Worm (Caenorhabditis elegans) whole organism, young adult: ENCODE data around the gene T09F5.10.

ENCODE experiments used
- B0035.1 ChIP-seq: sonication (generic microtip); optimal IDR thresholded peaks from 2 replicates; lab custom pipeline; 2016; ENCODE audit warnings: missing genetic modification characterization, mild to moderate bottlenecking, missing compliant biosample characterization, missing genotype, missing genetic modification reagents
- D2030.7 ChIP-seq: fragments of 200-800 bp; sonication (Bioruptor generic); IDR thresholded peaks from 2 replicates; pipeline ENCODE4 v1.3.6; 2022; ENCODE audit warnings: missing genetic modification reagents, missing genetic modification characterization, missing compliant biosample characterization
- F10E7.11 ChIP-seq: sonication (generic microtip); optimal IDR thresholded peaks from 2 replicates; lab custom pipeline; 2017; ENCODE audit warnings: mild to moderate bottlenecking, missing genetic modification characterization, moderate library complexity, missing compliant biosample characterization
- F33H1.4 ChIP-seq: fragments of 200-800 bp; sonication (Bioruptor generic); IDR thresholded peaks from 2 replicates; pipeline ENCODE4 v1.3.6; 2022; ENCODE audit warnings: missing genetic modification reagents, missing genetic modification characterization, missing compliant biosample characterization
- F52B5.7 ChIP-seq: sonication (generic microtip); optimal IDR thresholded peaks from 2 replicates; lab custom pipeline; 2016; ENCODE audit warnings: mild to moderate bottlenecking, missing genetic modification characterization, missing compliant biosample characterization
- K11D2.4 ChIP-seq: fragments of 200-800 bp; sonication (Bioruptor generic); IDR thresholded peaks from 2 replicates; pipeline ENCODE4 v1.3.6; 2022; ENCODE audit warnings: missing genetic modification reagents, missing genetic modification characterization, missing compliant biosample characterization
- T07F8.4 ChIP-seq: sonication (generic microtip); optimal IDR thresholded peaks from 2 replicates; lab custom pipeline; 2016; ENCODE audit warnings: mild to moderate bottlenecking, missing genetic modification characterization, moderate library complexity, missing compliant biosample characterization
- Y56A3A.18 ChIP-seq: fragments of 200-800 bp; sonication (Bioruptor generic); IDR thresholded peaks from 2 replicates; pipeline ENCODE4 v1.3.6; 2022; ENCODE audit warnings: missing genetic modification reagents, missing genetic modification characterization, missing compliant biosample characterization
- Y95B8A.8 ChIP-seq: fragments of 200-800 bp; sonication (Bioruptor generic); IDR thresholded peaks from 2 replicates; pipeline ENCODE4 v1.3.6; 2022; ENCODE audit warnings: missing genetic modification reagents, missing genetic modification characterization, missing compliant biosample characterization
- akir-1 ChIP-seq: fragments of 200-800 bp; sonication (Bioruptor generic); optimal IDR thresholded peaks from 2 replicates; lab custom pipeline; 2018; ENCODE audit warnings: mild to moderate bottlenecking, missing genetic modification characterization, moderate library complexity, missing compliant biosample characterization
- ama-1 ChIP-seq, 3 experiments: fragments of 150-350 bp in 1 of 3; sonication (generic microtip) in 2 of 3; optimal IDR thresholded peaks; 2 replicates each; lab custom pipeline; 2014 to 2018; ENCODE audit warnings: missing biosample characterization in 2 of 3, missing genetic modification characterization in 2 of 3, missing genetic modification reagents in 2 of 3
- aptf-3 ChIP-seq: fragments of 200-800 bp; sonication (Bioruptor generic); IDR thresholded peaks from 2 replicates; pipeline ENCODE4 v1.3.6; 2022; ENCODE audit warnings: missing genetic modification characterization, missing compliant biosample characterization
- atf-7 ChIP-seq: sonication (generic microtip); optimal IDR thresholded peaks from 2 replicates; lab custom pipeline; 2017; ENCODE audit warnings: mild to moderate bottlenecking, missing genetic modification characterization, missing compliant biosample characterization
- attf-5 ChIP-seq: fragments of 200-800 bp; sonication (Bioruptor generic); optimal IDR thresholded peaks from 2 replicates; lab custom pipeline; 2018; ENCODE audit warnings: mild to moderate bottlenecking, missing genetic modification characterization, missing compliant biosample characterization
- bed-2 ChIP-seq: fragments of 200-800 bp; sonication (Bioruptor generic); IDR thresholded peaks from 2 replicates; pipeline ENCODE4 v1.3.6; 2022; ENCODE audit warnings: missing genetic modification reagents, missing genetic modification characterization, missing compliant biosample characterization
- cebp-1 ChIP-seq, 2 experiments: fragments of 200-800 bp in 1 of 2; sonication (Bioruptor generic) in 1 of 2; sonication (generic microtip) in 1 of 2; IDR thresholded peaks in 1 of 2; optimal IDR thresholded peaks in 1 of 2; 2 replicates each; pipeline versions ENCODE4 v1.3.6 to Lab custom; 2017 to 2022; ENCODE audit warnings: missing compliant biosample characterization in 2 of 2, missing genetic modification characterization in 2 of 2, mild to moderate bottlenecking in 1 of 2, missing genetic modification reagents in 1 of 2, moderate library complexity in 1 of 2
- ceh-40 ChIP-seq: fragments of 200-800 bp; sonication (Bioruptor generic); IDR thresholded peaks from 2 replicates; pipeline ENCODE4 v1.3.6; 2022; ENCODE audit warnings: missing genetic modification characterization, missing compliant biosample characterization
- ceh-91 ChIP-seq: fragments of 200-800 bp; sonication (Bioruptor generic); IDR thresholded peaks from 2 replicates; pipeline ENCODE4 v1.3.6; 2022; ENCODE audit warnings: missing genetic modification reagents, missing genetic modification characterization, missing compliant biosample characterization
- die-1 ChIP-seq: sonication (generic microtip); optimal IDR thresholded peaks from 2 replicates; lab custom pipeline; 2016; ENCODE audit warnings: missing genotype, mild to moderate bottlenecking, missing genetic modification characterization, missing compliant biosample characterization
- dox-1 ChIP-seq: fragments of 200-800 bp; sonication (Bioruptor generic); IDR thresholded peaks from 2 replicates; pipeline ENCODE4 v1.3.6; 2022; ENCODE audit warnings: missing genetic modification reagents, missing genetic modification characterization, missing compliant biosample characterization
- efl-1 ChIP-seq: fragments of 150-350 bp; optimal IDR thresholded peaks from 2 replicates; lab custom pipeline; 2014; ENCODE audit warnings: missing biosample characterization, missing genetic modification reagents, missing genetic modification characterization
- him-1 ChIP-seq: sonication (generic microtip); optimal IDR thresholded peaks from 2 replicates; lab custom pipeline; 2016; ENCODE audit warnings: missing genotype, missing genetic modification reagents, missing genetic modification characterization, missing compliant biosample characterization
- hmg-1.2 ChIP-seq: fragments of 200-800 bp; sonication (Bioruptor generic); IDR thresholded peaks from 2 replicates; pipeline ENCODE4 v1.3.6; 2022; ENCODE audit warnings: missing genetic modification reagents, missing genetic modification characterization, missing compliant biosample characterization
- hrde-1 ChIP-seq: sonication (generic microtip); optimal IDR thresholded peaks from 2 replicates; lab custom pipeline; 2016; ENCODE audit warnings: missing genetic modification characterization, mild to moderate bottlenecking, missing compliant biosample characterization, moderate library complexity, missing genotype, missing genetic modification reagents, borderline replicate concordance
- hsf-1 ChIP-seq: fragments of 200-800 bp; sonication (Bioruptor generic); IDR thresholded peaks from 2 replicates; pipeline ENCODE4 v1.3.6; 2022; ENCODE audit warnings: missing genetic modification reagents, missing genetic modification characterization, missing compliant biosample characterization
- lin-54 ChIP-seq: fragments of 200-800 bp; sonication (Bioruptor generic); optimal IDR thresholded peaks from 2 replicates; lab custom pipeline; 2018; ENCODE audit warnings: mild to moderate bottlenecking, missing genetic modification characterization, missing compliant biosample characterization
- lsl-1 ChIP-seq: fragments of 200-800 bp; sonication (Bioruptor generic); optimal IDR thresholded peaks from 2 replicates; lab custom pipeline; 2018; ENCODE audit warnings: mild to moderate bottlenecking, missing genetic modification characterization, moderate library complexity, missing compliant biosample characterization
- mes-4 ChIP-seq: sonication (generic microtip); optimal IDR thresholded peaks from 2 replicates; lab custom pipeline; 2016; ENCODE audit warnings: missing genotype, missing genetic modification characterization, missing compliant biosample characterization
- pbrm-1 ChIP-seq: fragments of 200-800 bp; sonication (Bioruptor generic); IDR thresholded peaks from 2 replicates; pipeline ENCODE4 v1.3.6; 2022; ENCODE audit warnings: missing genetic modification reagents, missing genetic modification characterization, missing compliant biosample characterization
- repo-1 ChIP-seq: sonication (generic microtip); optimal IDR thresholded peaks from 2 replicates; lab custom pipeline; 2017; ENCODE audit warnings: mild to moderate bottlenecking, missing genetic modification characterization, missing compliant biosample characterization
- sdz-38 ChIP-seq: sonication (generic microtip); optimal IDR thresholded peaks from 2 replicates; lab custom pipeline; 2016; ENCODE audit warnings: missing genotype, missing genetic modification characterization, missing compliant biosample characterization
- snpc-3.4 ChIP-seq: sonication (generic microtip); optimal IDR thresholded peaks from 2 replicates; lab custom pipeline; 2017; ENCODE audit warnings: missing genetic modification characterization, mild to moderate bottlenecking, missing compliant biosample characterization, antibody characterized with exemption, moderate library complexity, missing genotype, missing genetic modification reagents
- snpc-4 ChIP-seq, 5 experiments: fragments of 150-350 bp in 1 of 5; sonication (generic microtip) in 4 of 5; optimal IDR thresholded peaks; 2 replicates each; lab custom pipeline; 2014 to 2018; ENCODE audit warnings: missing genetic modification characterization in 5 of 5, missing biosample characterization in 3 of 5, antibody characterized with exemption in 2 of 5, mild to moderate bottlenecking in 2 of 5, missing compliant biosample characterization in 2 of 5, missing genotype in 2 of 5, moderate library complexity in 2 of 5, missing genetic modification reagents in 1 of 5
- tbp1 ChIP-seq: fragments of 200-800 bp; sonication (Bioruptor generic); optimal IDR thresholded peaks from 2 replicates; lab custom pipeline; 2018; ENCODE audit warnings: mild to moderate bottlenecking, missing genetic modification characterization, missing compliant biosample characterization
- unc-130 ChIP-seq: sonication (generic microtip); optimal IDR thresholded peaks from 2 replicates; lab custom pipeline; 2016; ENCODE audit warnings: missing genetic modification reagents, missing genetic modification characterization, missing compliant biosample characterization
- unc-62 ChIP-seq: fragments of 150-350 bp; optimal IDR thresholded peaks from 2 replicates; lab custom pipeline; 2014; ENCODE audit warnings: missing biosample characterization, missing genetic modification reagents, missing genetic modification characterization
- zfh-2 ChIP-seq: fragments of 200-800 bp; sonication (Bioruptor generic); conservative IDR thresholded peaks from 2 replicates; pipeline ENCODE4 v1.3.6; 2022; ENCODE audit warnings: missing genetic modification reagents, missing genetic modification characterization, missing compliant biosample characterization
- ztf-18 ChIP-seq: sonication (generic microtip); optimal IDR thresholded peaks from 2 replicates; lab custom pipeline; 2016; ENCODE audit warnings: missing genotype, mild to moderate bottlenecking, missing genetic modification characterization, missing compliant biosample characterization
- ztf-22 ChIP-seq: fragments of 200-800 bp; sonication (Bioruptor generic); optimal IDR thresholded peaks from 2 replicates; lab custom pipeline; 2018; ENCODE audit warnings: mild to moderate bottlenecking, missing genetic modification characterization, moderate library complexity, missing compliant biosample characterization
- ztf-26 ChIP-seq: sonication (generic microtip); optimal IDR thresholded peaks from 2 replicates; lab custom pipeline; 2017; ENCODE audit warnings: missing genetic modification characterization, missing compliant biosample characterization

Gene T09F5.10

ce11 chrV:15179757-15180156 lies at the start of gene T09F5.10:
Gene T09F5.10 (plus strand): TSS chrV:15180057.
- TF ChIP-seq F33H1.4 (GFP tag; lab: Robert Waterston, UW) = no peak
- no peak for TF ChIP-seq F52B5.7 (tag; lab: Kevin White, UChicago)
- no peak for TF ChIP-seq atf-7 (tag; lab: Kevin White, UChicago)
- TF ChIP-seq snpc-4 (GFP tag; optimal IDR thresholded peaks at IDR 0.05; lab: Kevin White, UChicago) = no peak
- no peak for TF ChIP-seq snpc-4 (tag; optimal IDR thresholded peaks at IDR 0.05; lab: Kevin White, UChicago)
- TF ChIP-seq ztf-22 = no peak
- TF ChIP-seq B0035.1 (tag; lab: Kevin White, UChicago) = no peak
- no peak for TF ChIP-seq ama-1 (optimal IDR thresholded peaks at IDR 0.05; lab: Kevin White, UChicago)
- TF ChIP-seq ama-1 (GFP tag; optimal IDR thresholded peaks at IDR 0.05; lab: Kevin White, UChicago) = no peak
- TF ChIP-seq ztf-18 (tag; lab: Kevin White, UChicago) = no peak
- no peak for TF ChIP-seq repo-1
- TF ChIP-seq him-1 (tag; lab: Kevin White, UChicago) = no peak
- no peak for TF ChIP-seq T07F8.4 (tag; lab: Kevin White, UChicago)
- no peak for TF ChIP-seq F10E7.11

- TF ChIP-seq snpc-3.4 (no peak), akir-1 (GFP tag; lab: Kevin White, UChicago) (no peak), sdz-38 (no peak), die-1 (tag; lab: Kevin White, UChicago) (no peak), ceh-40 (GFP tag; lab: Robert Waterston, UW) (no peak), ztf-26 (tag; lab: Kevin White, UChicago) (no peak), lin-54 (GFP tag; lab: Kevin White, UChicago) (no peak), aptf-3 (GFP tag; lab: Robert Waterston, UW) (no peak)
Observed at ce11 chrV:15132423-15132822, 47.4 kb upstream of the T09F5.10 start, which contains the start of gene str-171. Gene str-171 (minus strand): TSS chrV:15132523.

- TF ChIP-seq zfh-2 (GFP tag; lab: Robert Waterston, UW) (no peak), snpc-4 (GFP tag; optimal IDR thresholded peaks at IDR 0.05; lab: Kevin White, UChicago) (no peak), snpc-4 (tag; optimal IDR thresholded peaks at IDR 0.05; lab: Kevin White, UChicago) (no peak), unc-130 (GFP tag; lab: Kevin White, UChicago) (no peak), unc-62 (no peak), hmg-1.2 (GFP tag; lab: Robert Waterston, UW) (no peak), hsf-1 (0 out of 2 replicates have a peak, but pooled peaks have one; percentile 18)
- TF ChIP-seq, all 124 proteins: peak for 1
Observed at ce11 chrV:15133812-15134211, 46.0 kb upstream of the T09F5.10 start.

- TF ChIP-seq T07F8.4 (tag; lab: Kevin White, UChicago) = no peak
- peak; percentile 34 for TF ChIP-seq tbp1 (GFP tag; lab: Kevin White, UChicago)
- TF ChIP-seq ceh-40 (GFP tag; lab: Robert Waterston, UW) = no peak
- TF ChIP-seq hsf-1 = no peak; the same call in 1 of the 2 replicates
- TF ChIP-seq unc-130 (GFP tag; lab: Kevin White, UChicago) = no peak
- no peak for TF ChIP-seq hrde-1 (tag; lab: Kevin White, UChicago)
- no peak for TF ChIP-seq ztf-26 (tag; lab: Kevin White, UChicago)
- TF ChIP-seq efl-1 (GFP tag; lab: Kevin White, UChicago) = peak; percentile 61
- no peak for TF ChIP-seq pbrm-1 (GFP tag; lab: Robert Waterston, UW)
- TF ChIP-seq F10E7.11 = no peak
- TF ChIP-seq snpc-3.4 = peak; percentile 25
- no peak for TF ChIP-seq snpc-4 (GFP tag; optimal IDR thresholded peaks at IDR 0.05; lab: Kevin White, UChicago)
- TF ChIP-seq snpc-4 (tag; optimal IDR thresholded peaks at IDR 0.05; lab: Kevin White, UChicago) = peak in 3 of 4 experiments; percentile 5 to 66 (median 53)
- peak; percentile 46 for TF ChIP-seq ceh-91 (GFP tag; lab: Robert Waterston, UW)
- 0 out of 2 replicates have a peak, but pooled peaks have one; percentile 31 for TF ChIP-seq Y95B8A.8 (GFP tag; lab: Robert Waterston, UW)
- TF ChIP-seq cebp-1 (GFP tag; IDR thresholded peaks at IDR 0.05; lab: Robert Waterston, UW) = 0 out of 2 replicates have a peak, but pooled peaks have one; percentile 36
- no peak for TF ChIP-seq cebp-1 (tag; optimal IDR thresholded peaks at IDR 0.05; lab: Kevin White, UChicago)
- TF ChIP-seq lsl-1 (GFP tag; lab: Kevin White, UChicago) = peak; percentile 48
- no peak for TF ChIP-seq K11D2.4 (GFP tag; lab: Robert Waterston, UW)
- no peak for TF ChIP-seq bed-2 (GFP tag; lab: Robert Waterston, UW)
- no peak for TF ChIP-seq F52B5.7 (tag; lab: Kevin White, UChicago)
- TF ChIP-seq mes-4 (tag; lab: Kevin White, UChicago) = no peak
- TF ChIP-seq lin-54 (GFP tag; lab: Kevin White, UChicago) = peak; percentile 62
- TF ChIP-seq Y56A3A.18 (GFP tag; lab: Robert Waterston, UW) = no peak
- TF ChIP-seq hmg-1.2 (GFP tag; lab: Robert Waterston, UW) = peak; percentile 98
- 0 out of 2 replicates have a peak, but pooled peaks have one; percentile 31 for TF ChIP-seq F33H1.4 (GFP tag; lab: Robert Waterston, UW)
- peak; percentile 79 for TF ChIP-seq D2030.7 (GFP tag; lab: Robert Waterston, UW)
- peak; percentile 73 for TF ChIP-seq dox-1 (GFP tag; lab: Robert Waterston, UW)
- peak; percentile 73 for TF ChIP-seq attf-5 (GFP tag; lab: Kevin White, UChicago)
Observed at ce11 chrV:15136772-15137171, 43.1 kb upstream of the T09F5.10 start, which contains the start of gene aipl-1. Gene aipl-1 (minus strand): TSS chrV:15136801.
